Fruit fly (Drosophila melanogaster) whole organism, embryonic: ENCODE measurements around the gene CG6654.
A peak's percentile ranks its signal among the peaks of the same experiment; 100 is the strongest.

Experiments used
- B-H2 ChIP-seq: fragments of 200-800 bp; sonication (Bioruptor generic); optimal IDR thresholded peaks from 2 replicates; lab custom pipeline; 2018; ENCODE audit warnings: missing biosample characterization, mild to moderate bottlenecking, missing genetic modification characterization
- BEAF-32 ChIP-seq: fragments of 200-800 bp; sonication (Bioruptor generic); optimal IDR thresholded peaks from 3 replicates; lab custom pipeline; 2017; ENCODE audit warnings: missing biosample characterization, missing genetic modification characterization, mild to moderate bottlenecking, moderate library complexity, missing genetic modification reagents
- CG10267 ChIP-seq: fragments of 200-800 bp; sonication (Bioruptor generic); optimal IDR thresholded peaks from 2 replicates; lab custom pipeline; 2018; ENCODE audit warnings: missing biosample characterization, mild to moderate bottlenecking, missing genetic modification characterization, moderate library complexity
- CG10462 ChIP-seq: fragments of 200-800 bp; sonication (Bioruptor generic); optimal IDR thresholded peaks from 2 replicates; lab custom pipeline; 2016; ENCODE audit warnings: missing biosample characterization, missing genetic modification characterization
- CG10654 ChIP-seq: fragments of 200-800 bp; sonication (Bioruptor generic); optimal IDR thresholded peaks from 2 replicates; lab custom pipeline; 2016; ENCODE audit warnings: missing biosample characterization, missing genetic modification characterization
- CG10959 ChIP-seq: fragments of 200-800 bp; sonication (Bioruptor generic); IDR thresholded peaks from 2 replicates; pipeline ENCODE4 v1.3.6; 2022; ENCODE audit warnings: missing biosample characterization, missing genetic modification characterization
- CG12104 ChIP-seq: fragments of 200-800 bp; sonication (Bioruptor generic); optimal IDR thresholded peaks from 3 replicates; lab custom pipeline; 2016; ENCODE audit warnings: missing biosample characterization, missing genetic modification characterization
- CG12155 ChIP-seq: fragments of 200-800 bp; sonication (Bioruptor generic); optimal IDR thresholded peaks from 3 replicates; lab custom pipeline; 2016; ENCODE audit warnings: missing biosample characterization, missing genetic modification characterization
- CG13296 ChIP-seq: fragments of 200-800 bp; sonication (Bioruptor generic); optimal IDR thresholded peaks from 3 replicates; lab custom pipeline; 2018; ENCODE audit warnings: missing biosample characterization, mild to moderate bottlenecking, missing genetic modification characterization
- CG1603 ChIP-seq: fragments of 200-800 bp; sonication (Bioruptor generic); optimal IDR thresholded peaks from 2 replicates; lab custom pipeline; 2019; ENCODE audit warnings: missing biosample characterization, mild to moderate bottlenecking, missing genetic modification characterization, moderate library complexity
- CG16863 ChIP-seq: fragments of 200-800 bp; sonication (Bioruptor generic); optimal IDR thresholded peaks from 3 replicates; lab custom pipeline; 2016; ENCODE audit warnings: missing biosample characterization, missing genetic modification characterization
- CG18764 ChIP-seq: fragments of 200-800 bp; sonication (Bioruptor generic); optimal IDR thresholded peaks from 3 replicates; lab custom pipeline; 2016; ENCODE audit warnings: missing biosample characterization, missing genetic modification characterization
- CG2129 ChIP-seq: fragments of 200-800 bp; sonication (Bioruptor generic); IDR thresholded peaks from 2 replicates; pipeline ENCODE4 v1.3.6; 2022; ENCODE audit warnings: missing biosample characterization, missing genetic modification characterization; ENCODE audit not compliant: partially characterized antibody
- CG2202 ChIP-seq: fragments of 200-800 bp; sonication (Bioruptor generic); optimal IDR thresholded peaks from 2 replicates; lab custom pipeline; 2018; ENCODE audit warnings: missing biosample characterization, mild to moderate bottlenecking, missing genetic modification characterization
- CG2889 ChIP-seq: fragments of 200-800 bp; sonication (Bioruptor generic); IDR thresholded peaks from 3 replicates; pipeline ENCODE4 v1.3.6; 2022; ENCODE audit warnings: missing biosample characterization, missing genetic modification characterization
- CG31441 ChIP-seq: fragments of 200-800 bp; sonication (Bioruptor generic); IDR thresholded peaks from 2 replicates; pipeline ENCODE4 v1.3.6; 2022; ENCODE audit warnings: missing biosample characterization, missing genetic modification characterization
- CG3726 ChIP-seq: fragments of 200-800 bp; sonication (Bioruptor generic); IDR thresholded peaks from 3 replicates; pipeline ENCODE4, ENCODE4 v1.3.6; 2022; ENCODE audit warnings: missing biosample characterization, missing genetic modification characterization
- CG3995 ChIP-seq: fragments of 200-800 bp; sonication (Bioruptor generic); optimal IDR thresholded peaks from 3 replicates; lab custom pipeline; 2016; ENCODE audit warnings: missing biosample characterization, missing genetic modification characterization
- CG4707 ChIP-seq: fragments of 200-800 bp; sonication (Bioruptor generic); optimal IDR thresholded peaks from 2 replicates; lab custom pipeline; 2018; ENCODE audit warnings: missing biosample characterization, mild to moderate bottlenecking, missing genetic modification characterization, moderate library complexity
- CG7271 ChIP-seq: fragments of 200-800 bp; sonication (Bioruptor generic); optimal IDR thresholded peaks from 2 replicates; lab custom pipeline; 2018; ENCODE audit warnings: missing biosample characterization, mild to moderate bottlenecking, missing genetic modification characterization, moderate library complexity
- CG7357 ChIP-seq: fragments of 200-800 bp; sonication (Bioruptor generic); IDR thresholded peaks from 3 replicates; pipeline ENCODE4 v1.3.6; 2022; ENCODE audit warnings: missing biosample characterization, missing genetic modification characterization
- CG7839 ChIP-seq: fragments of 200-800 bp; sonication (Bioruptor generic); optimal IDR thresholded peaks from 3 replicates; lab custom pipeline; 2018; ENCODE audit warnings: missing biosample characterization, mild to moderate bottlenecking, missing genetic modification characterization, moderate library complexity
- D ChIP-seq, 2 experiments: fragments of 200-800 bp in 1 of 2; fragments of >200 bp in 1 of 2; sonication (Bioruptor generic) in 1 of 2; optimal IDR thresholded peaks; 2 replicates in 1 of 2; 3 replicates in 1 of 2; lab custom pipeline; 2017; ENCODE audit warnings: mild to moderate bottlenecking in 1 of 2, missing biosample characterization in 1 of 2, missing genetic modification characterization in 1 of 2, missing genetic modification reagents in 1 of 2
- Drgx ChIP-seq: fragments of 200-800 bp; sonication (Bioruptor generic); IDR thresholded peaks from 2 replicates; pipeline ENCODE4 v1.3.6; 2022; ENCODE audit warnings: missing biosample characterization, missing genetic modification characterization
- Hr3 ChIP-seq: fragments of 200-800 bp; sonication (Bioruptor generic); optimal IDR thresholded peaks from 3 replicates; lab custom pipeline; 2016; ENCODE audit warnings: missing biosample characterization, missing genetic modification characterization
- Kr ChIP-seq: fragments of 200-800 bp; sonication (Bioruptor generic); optimal IDR thresholded peaks from 2 replicates; lab custom pipeline; 2017; ENCODE audit warnings: missing biosample characterization, mild to moderate bottlenecking, missing genetic modification characterization
- Mes4 ChIP-seq: fragments of 200-800 bp; sonication (Bioruptor generic); optimal IDR thresholded peaks from 2 replicates; lab custom pipeline; 2016; ENCODE audit warnings: missing biosample characterization, missing genetic modification characterization
- NFAT ChIP-seq: fragments of 200-800 bp; sonication (Bioruptor generic); IDR thresholded peaks from 2 replicates; pipeline ENCODE4 v1.3.6; 2022; ENCODE audit warnings: missing biosample characterization, missing genetic modification characterization
- Trl ChIP-seq, 3 experiments: fragments of >200 bp in 2 of 3; fragments of 200-800 bp in 1 of 3; sonication (Bioruptor generic) in 1 of 3; optimal IDR thresholded peaks; 2 replicates in 1 of 3; 3 replicates in 2 of 3; lab custom pipeline; 2016 to 2017; ENCODE audit warnings: missing biosample characterization in 1 of 3, missing genetic modification characterization in 1 of 3
- Usf ChIP-seq: fragments of 200-800 bp; sonication (Bioruptor generic); optimal IDR thresholded peaks from 2 replicates; lab custom pipeline; 2017; ENCODE audit warnings: missing genotype, missing biosample characterization, missing genetic modification characterization
- ac ChIP-seq: fragments of 200-800 bp; sonication (Bioruptor generic); optimal IDR thresholded peaks from 3 replicates; lab custom pipeline; 2017; ENCODE audit warnings: missing biosample characterization, mild to moderate bottlenecking, missing genetic modification characterization
- bsh ChIP-seq, 2 experiments: fragments of 200-800 bp; sonication (Bioruptor generic); optimal IDR thresholded peaks; 2 replicates each; lab custom pipeline; 2017 to 2018; ENCODE audit warnings: mild to moderate bottlenecking in 2 of 2, missing biosample characterization in 2 of 2, missing genetic modification characterization in 2 of 2, moderate library complexity in 1 of 2
- cas ChIP-seq: fragments of 200-800 bp; sonication (Bioruptor generic); IDR thresholded peaks from 2 replicates; pipeline ENCODE4 v1.3.6; 2022; ENCODE audit warnings: missing biosample characterization, missing genetic modification characterization
- chif ChIP-seq, 2 experiments: fragments of 200-800 bp; sonication (Bioruptor generic); optimal IDR thresholded peaks; 3 replicates each; lab custom pipeline; 2016; ENCODE audit warnings: missing biosample characterization in 2 of 2, missing genetic modification characterization in 2 of 2
- corto ChIP-seq: fragments of 200-800 bp; sonication (Bioruptor generic); optimal IDR thresholded peaks from 2 replicates; lab custom pipeline; 2016; ENCODE audit warnings: missing biosample characterization, mild to moderate bottlenecking, missing genetic modification characterization, moderate library complexity
- disco-r ChIP-seq: fragments of 200-800 bp; sonication (Bioruptor generic); optimal IDR thresholded peaks from 2 replicates; lab custom pipeline; 2016; ENCODE audit warnings: missing biosample characterization, missing genetic modification characterization
- kay ChIP-seq: fragments of 200-800 bp; sonication (Bioruptor generic); optimal IDR thresholded peaks from 2 replicates; lab custom pipeline; 2016; ENCODE audit warnings: missing biosample characterization, missing genetic modification characterization
- nau ChIP-seq: fragments of 200-800 bp; sonication (Bioruptor generic); optimal IDR thresholded peaks from 3 replicates; lab custom pipeline; 2017; ENCODE audit warnings: missing biosample characterization, mild to moderate bottlenecking, missing genetic modification characterization, missing genetic modification reagents
- prd ChIP-seq, 3 experiments: fragments of >200 bp in 2 of 3; fragments of 200-800 bp in 1 of 3; sonication (Bioruptor generic) in 1 of 3; optimal IDR thresholded peaks in 2 of 3; IDR thresholded peaks in 1 of 3; 2 replicates in 2 of 3; 3 replicates in 1 of 3; pipeline versions ENCODE4 v1.3.6 to Lab custom; 2017 to 2022; ENCODE audit warnings: missing biosample characterization in 1 of 3, missing genetic modification characterization in 1 of 3
- rib ChIP-seq: fragments of 200-800 bp; sonication (Bioruptor generic); IDR thresholded peaks from 2 replicates; pipeline ENCODE4 v1.3.6; 2022; ENCODE audit warnings: missing biosample characterization, missing genetic modification characterization
- schlank ChIP-seq: fragments of 200-800 bp; sonication (Bioruptor generic); optimal IDR thresholded peaks from 2 replicates; lab custom pipeline; 2018; ENCODE audit warnings: missing biosample characterization, mild to moderate bottlenecking, missing genetic modification characterization
- sqz ChIP-seq: fragments of 200-800 bp; sonication (Bioruptor generic); optimal IDR thresholded peaks from 3 replicates; lab custom pipeline; 2018; ENCODE audit warnings: missing biosample characterization, mild to moderate bottlenecking, missing genetic modification characterization
- sug ChIP-seq: fragments of 200-800 bp; optimal IDR thresholded peaks from 2 replicates; lab custom pipeline; 2019; ENCODE audit warnings: missing biosample characterization, mild to moderate bottlenecking, missing genetic modification characterization, moderate library complexity
- tin ChIP-seq: fragments of 200-800 bp; sonication (Bioruptor generic); optimal IDR thresholded peaks from 3 replicates; lab custom pipeline; 2016; ENCODE audit warnings: missing biosample characterization, missing genetic modification characterization
- trem ChIP-seq: fragments of 200-800 bp; optimal IDR thresholded peaks from 3 replicates; lab custom pipeline; 2019; ENCODE audit warnings: missing biosample characterization, mild to moderate bottlenecking, missing genetic modification characterization, moderate library complexity
- wor ChIP-seq: fragments of 200-800 bp; sonication (Bioruptor generic); IDR thresholded peaks from 2 replicates; pipeline ENCODE4 v1.3.6; 2022; ENCODE audit warnings: missing biosample characterization, missing genetic modification characterization
- z ChIP-seq: fragments of 200-800 bp; sonication (Bioruptor generic); IDR thresholded peaks from 3 replicates; pipeline ENCODE4 v1.3.6; 2022; ENCODE audit warnings: missing biosample characterization, missing genetic modification characterization

CG6654 gene

dm6 chr3R:15196134-15197034 lies 17.1 kb downstream of the CG6654 start, which contains the start of the genes Kpc1 and CG42542 (continued):
- no peak for TF ChIP-seq CG7839 (tag; lab: Kevin White, UChicago)
- TF ChIP-seq cas (GFP tag; lab: Robert Waterston, UW), result peak; percentile 16; the same call in 1 of the 2 replicates
- TF ChIP-seq CG2889 (GFP tag; lab: Robert Waterston, UW), result no peak; the same call in 2 of the 3 replicates
- TF ChIP-seq CG10267 (tag; lab: Kevin White, UChicago), result peak; percentile 94
- no peak for TF ChIP-seq CG13296
- no peak for TF ChIP-seq CG7271
- TF ChIP-seq CG16863 (GFP tag; lab: Kevin White, UChicago), result peak; percentile 52
- TF ChIP-seq sqz, result no peak
- peak; percentile 78 for TF ChIP-seq CG31441 (GFP tag; lab: Robert Waterston, UW)
- peak; percentile 8; the same call in 1 of the 3 replicates for TF ChIP-seq CG7357 (GFP tag; lab: Robert Waterston, UW)
- TF ChIP-seq D (optimal IDR thresholded peaks at IDR 0.05; lab: Kevin White, UChicago), result no peak
- TF ChIP-seq D (GFP tag; optimal IDR thresholded peaks at IDR 0.05; lab: Kevin White, UChicago), result peak; percentile 11
- TF ChIP-seq nau (GFP tag; lab: Kevin White, UChicago), result no peak
- TF ChIP-seq CG3726 (GFP tag; lab: Robert Waterston, UW), result no peak
- TF ChIP-seq rib (GFP tag; lab: Robert Waterston, UW), result no peak
- TF ChIP-seq Drgx (GFP tag; lab: Robert Waterston, UW), result no peak
- no peak for TF ChIP-seq z (GFP tag; lab: Robert Waterston, UW)
- peak; percentile 95 for TF ChIP-seq BEAF-32
- TF ChIP-seq NFAT, result peak; percentile 87
- peak; percentile 35 for TF ChIP-seq corto
- peak; percentile 11 for TF ChIP-seq Kr (GFP tag; lab: Kevin White, UChicago)
- peak; percentile 26 for TF ChIP-seq CG2202 (tag; lab: Kevin White, UChicago)
- TF ChIP-seq trem, result peak; percentile 51
- TF ChIP-seq CG12155 (GFP tag; lab: Kevin White, UChicago), result peak; percentile 74
- peak; percentile 63 for TF ChIP-seq sug (tag; lab: Kevin White, UChicago)
- peak in 1 of 2 experiments; percentile 60 for TF ChIP-seq bsh (GFP tag; optimal IDR thresholded peaks at IDR 0.05; lab: Kevin White, UChicago)
- TF ChIP-seq Usf, result peak; percentile 31
- TF ChIP-seq CG3995 (GFP tag; lab: Kevin White, UChicago), result peak; percentile 64
- TF ChIP-seq Trl (optimal IDR thresholded peaks at IDR 0.05; lab: Kevin White, UChicago), result no peak
- peak; percentile 77 for TF ChIP-seq Trl (GFP tag; optimal IDR thresholded peaks at IDR 0.05; lab: Kevin White, UChicago)
- peak; percentile 63 to 70 for TF ChIP-seq chif (GFP tag; optimal IDR thresholded peaks at IDR 0.05; lab: Kevin White, UChicago)
- TF ChIP-seq CG1603, result peak; percentile 70
- TF ChIP-seq CG10462 (GFP tag; lab: Kevin White, UChicago), result peak; percentile 86
- peak; percentile 75 for TF ChIP-seq CG2129 (GFP tag; lab: Robert Waterston, UW)
- TF ChIP-seq schlank (tag; lab: Kevin White, UChicago), result peak; percentile 33
- TF ChIP-seq tin, result peak; percentile 76
- peak; percentile 79 for TF ChIP-seq B-H2 (GFP tag; lab: Kevin White, UChicago)
- peak; percentile 54; the same call in 1 of the 2 replicates for TF ChIP-seq CG10959 (GFP tag; lab: Robert Waterston, UW)
- TF ChIP-seq CG18764 (GFP tag; lab: Kevin White, UChicago), result peak; percentile 63
- peak; percentile 10 for TF ChIP-seq Mes4 (GFP tag; lab: Kevin White, UChicago)
- peak; percentile 74 for TF ChIP-seq Hr3 (GFP tag; lab: Kevin White, UChicago)
- TF ChIP-seq CG4707 (GFP tag; lab: Kevin White, UChicago), result peak; percentile 50
- no peak for TF ChIP-seq prd (optimal IDR thresholded peaks at IDR 0.05; lab: Kevin White, UChicago)
- peak; percentile 75 for TF ChIP-seq prd (GFP tag; IDR thresholded peaks at IDR 0.05; lab: Robert Waterston, UW)
- peak; percentile 56 for TF ChIP-seq kay
- TF ChIP-seq CG12104 (GFP tag; lab: Kevin White, UChicago), result peak; percentile 58
- TF ChIP-seq CG10654 (GFP tag; lab: Kevin White, UChicago), result peak; percentile 70
- TF ChIP-seq disco-r (GFP tag; lab: Kevin White, UChicago), result no peak
- TF ChIP-seq ac (GFP tag; lab: Kevin White, UChicago), result no peak
- TF ChIP-seq wor (GFP tag; lab: Robert Waterston, UW), result 0 out of 2 replicates have a peak, but pooled peaks have one; percentile 22
